Worm (Caenorhabditis elegans) whole organism, L3 larva: ENCODE results near the gene Y57G11B.6.

Source experiments
- R02D3.7 ChIP-seq: fragments of 150-350 bp; optimal IDR thresholded peaks from 2 replicates; lab custom pipeline; 2014; ENCODE audit warnings: missing biosample characterization, missing genetic modification characterization
- ZK546.5 ChIP-seq: sonication (generic microtip); optimal IDR thresholded peaks from 2 replicates; lab custom pipeline; 2017; ENCODE audit warnings: missing biosample characterization, missing genetic modification characterization
- aly-2 ChIP-seq: fragments of 150-350 bp; optimal IDR thresholded peaks from 2 replicates; lab custom pipeline; 2014; ENCODE audit warnings: missing biosample characterization, missing genetic modification characterization
- ama-1 ChIP-seq: fragments of 150-350 bp; optimal IDR thresholded peaks from 2 replicates; lab custom pipeline; 2018
- ceh-16 ChIP-seq: sonication (generic microtip); optimal IDR thresholded peaks from 2 replicates; lab custom pipeline; 2017; ENCODE audit warnings: missing biosample characterization, missing genetic modification characterization
- ceh-28 ChIP-seq: fragments of 150-350 bp; optimal IDR thresholded peaks from 2 replicates; lab custom pipeline; 2014; ENCODE audit warnings: missing biosample characterization, missing genetic modification reagents, missing genetic modification characterization
- ceh-82 ChIP-seq: fragments of 150-350 bp; optimal IDR thresholded peaks from 2 replicates; lab custom pipeline; 2014; ENCODE audit warnings: missing biosample characterization, missing genetic modification characterization
- ceh-9 ChIP-seq: sonication (generic microtip); optimal IDR thresholded peaks from 2 replicates; lab custom pipeline; 2018; ENCODE audit warnings: missing biosample characterization, missing genetic modification characterization
- egl-27 ChIP-seq: sonication (generic microtip); optimal IDR thresholded peaks from 4 replicates; lab custom pipeline; 2017; ENCODE audit warnings: missing biosample characterization, missing genetic modification reagents, missing genetic modification characterization
- elt-1 ChIP-seq: fragments of 150-350 bp; optimal IDR thresholded peaks from 2 replicates; lab custom pipeline; 2014; ENCODE audit warnings: missing biosample characterization, missing genetic modification characterization
- elt-2 ChIP-seq: sonication (generic microtip); optimal IDR thresholded peaks from 2 replicates; lab custom pipeline; 2016; ENCODE audit warnings: missing genetic modification reagents, mild to moderate bottlenecking, missing genetic modification characterization, missing compliant biosample characterization
- elt-3 ChIP-seq, 3 experiments: fragments of 150-350 bp in 1 of 3; sonication (generic microtip) in 2 of 3; optimal IDR thresholded peaks; 2 replicates in 2 of 3; 4 replicates in 1 of 3; lab custom pipeline; 2014 to 2017; ENCODE audit warnings: missing biosample characterization in 3 of 3, missing genetic modification characterization in 3 of 3
- fkh-10 ChIP-seq: sonication (generic microtip); optimal IDR thresholded peaks from 2 replicates; lab custom pipeline; 2017; ENCODE audit warnings: missing biosample characterization, missing genetic modification reagents, missing genetic modification characterization
- fkh-2 ChIP-seq: fragments of 150-350 bp; optimal IDR thresholded peaks from 2 replicates; lab custom pipeline; 2014; ENCODE audit warnings: missing biosample characterization, missing genetic modification reagents, missing genetic modification characterization
- fos-1 ChIP-seq: fragments of 150-350 bp; optimal IDR thresholded peaks from 2 replicates; lab custom pipeline; 2014; ENCODE audit warnings: missing biosample characterization, missing genetic modification characterization
- hmg-11 ChIP-seq: sonication (generic microtip); optimal IDR thresholded peaks from 2 replicates; lab custom pipeline; 2016; ENCODE audit warnings: missing genetic modification characterization, missing compliant biosample characterization
- jun-1 ChIP-seq: fragments of 150-350 bp; optimal IDR thresholded peaks from 2 replicates; lab custom pipeline; 2014; ENCODE audit warnings: missing biosample characterization, missing genetic modification reagents, missing genetic modification characterization
- lin-15B ChIP-seq: fragments of 150-350 bp; optimal IDR thresholded peaks from 2 replicates; lab custom pipeline; 2014; ENCODE audit warnings: missing biosample characterization, missing genetic modification characterization
- lin-39 ChIP-seq: fragments of 150-350 bp; optimal IDR thresholded peaks from 2 replicates; lab custom pipeline; 2018; ENCODE audit warnings: missing biosample characterization, missing genetic modification reagents, missing genetic modification characterization
- lsy-12 ChIP-seq: sonication (generic microtip); optimal IDR thresholded peaks from 2 replicates; lab custom pipeline; 2016; ENCODE audit warnings: mild to moderate bottlenecking, missing genetic modification characterization, missing compliant biosample characterization
- mdl-1 ChIP-seq: fragments of 150-350 bp; optimal IDR thresholded peaks from 2 replicates; lab custom pipeline; 2014; ENCODE audit warnings: missing biosample characterization, missing genetic modification characterization
- mml-1 ChIP-seq: fragments of 150-350 bp; sonication (generic microtip); optimal IDR thresholded peaks from 3 replicates; lab custom pipeline; 2014; ENCODE audit warnings: missing biosample characterization, missing genetic modification characterization
- nfya-1 ChIP-seq: sonication (generic microtip); optimal IDR thresholded peaks from 2 replicates; lab custom pipeline; 2017; ENCODE audit warnings: missing genetic modification characterization, mild to moderate bottlenecking, missing compliant biosample characterization, antibody characterized with exemption, moderate library complexity; ENCODE audit not compliant: insufficient read depth
- nhr-11 ChIP-seq: fragments of 150-350 bp; optimal IDR thresholded peaks from 2 replicates; lab custom pipeline; 2014; ENCODE audit warnings: missing biosample characterization, missing genetic modification characterization
- nhr-12 ChIP-seq: fragments of 150-350 bp; optimal IDR thresholded peaks from 2 replicates; lab custom pipeline; 2014; ENCODE audit warnings: missing biosample characterization, missing genetic modification characterization
- nhr-23 ChIP-seq: fragments of 150-350 bp; optimal IDR thresholded peaks from 2 replicates; lab custom pipeline; 2014; ENCODE audit warnings: missing biosample characterization, missing genetic modification reagents, missing genetic modification characterization
- nhr-237 ChIP-seq: fragments of 150-350 bp; optimal IDR thresholded peaks from 2 replicates; lab custom pipeline; 2014; ENCODE audit warnings: missing biosample characterization, missing genetic modification characterization
- nhr-25 ChIP-seq: sonication (generic microtip); optimal IDR thresholded peaks from 2 replicates; lab custom pipeline; 2017; ENCODE audit warnings: missing biosample characterization, missing genetic modification characterization
- nhr-28 ChIP-seq: fragments of 150-350 bp; optimal IDR thresholded peaks from 2 replicates; lab custom pipeline; 2014; ENCODE audit warnings: missing biosample characterization, missing genetic modification characterization
- nhr-43 ChIP-seq: sonication (generic microtip); optimal IDR thresholded peaks from 2 replicates; lab custom pipeline; 2016; ENCODE audit warnings: mild to moderate bottlenecking, missing genetic modification characterization, missing compliant biosample characterization; ENCODE audit not compliant: poor library complexity, severe bottlenecking
- nhr-67 ChIP-seq: fragments of 150-350 bp; optimal IDR thresholded peaks from 2 replicates; lab custom pipeline; 2014; ENCODE audit warnings: missing biosample characterization, missing genetic modification characterization
- nhr-76 ChIP-seq: fragments of 150-350 bp; sonication (generic microtip); optimal IDR thresholded peaks from 5 replicates; lab custom pipeline; 2014; ENCODE audit warnings: missing biosample characterization, missing genetic modification characterization
- nhr-77 ChIP-seq: fragments of 150-350 bp; optimal IDR thresholded peaks from 2 replicates; lab custom pipeline; 2014; ENCODE audit warnings: missing biosample characterization, missing genetic modification characterization
- pha-4 ChIP-seq: fragments of 150-350 bp; optimal IDR thresholded peaks from 2 replicates; lab custom pipeline; 2014; ENCODE audit warnings: missing biosample characterization, missing genetic modification reagents, missing genetic modification characterization
- pqm-1 ChIP-seq: fragments of 150-350 bp; optimal IDR thresholded peaks from 2 replicates; lab custom pipeline; 2017; ENCODE audit warnings: missing biosample characterization, missing genetic modification characterization, inconsistent platforms
- sea-2 ChIP-seq: fragments of 150-350 bp; sonication (generic microtip); optimal IDR thresholded peaks from 4 replicates; lab custom pipeline; 2014; ENCODE audit warnings: missing biosample characterization, missing genetic modification reagents, missing genetic modification characterization
- skn-1 ChIP-seq: fragments of 150-350 bp; optimal IDR thresholded peaks from 2 replicates; lab custom pipeline; 2014; ENCODE audit warnings: missing biosample characterization, missing genetic modification characterization
- snpc-4 ChIP-seq: fragments of 150-350 bp; optimal IDR thresholded peaks from 2 replicates; lab custom pipeline; 2014; ENCODE audit warnings: missing biosample characterization, missing genetic modification characterization
- tbx-2 ChIP-seq: sonication (generic microtip); optimal IDR thresholded peaks from 2 replicates; lab custom pipeline; 2016; ENCODE audit warnings: mild to moderate bottlenecking, missing genetic modification characterization, missing compliant biosample characterization
- unc-39 ChIP-seq: sonication (generic microtip); optimal IDR thresholded peaks from 4 replicates; lab custom pipeline; 2017; ENCODE audit warnings: missing biosample characterization, missing genetic modification characterization
- unc-62 ChIP-seq: fragments of 150-350 bp; sonication (generic microtip); optimal IDR thresholded peaks from 4 replicates; lab custom pipeline; 2014; ENCODE audit warnings: missing biosample characterization, missing genetic modification reagents, missing genetic modification characterization
- ztf-11 ChIP-seq: fragments of 150-350 bp; optimal IDR thresholded peaks from 2 replicates; lab custom pipeline; 2014; ENCODE audit warnings: missing biosample characterization, missing genetic modification characterization
- ztf-4 ChIP-seq: fragments of 150-350 bp; optimal IDR thresholded peaks from 2 replicates; lab custom pipeline; 2014; ENCODE audit warnings: missing biosample characterization, missing genetic modification characterization

Y57G11B.6 gene

ce11 chrIV:14554788-14555187, at the start of gene Y57G11B.6:
Gene Y57G11B.6, minus strand, starts transcription at chrIV:14554888.
- TF ChIP-seq nhr-28 (tag; lab: Kevin White, UChicago) (no peak), nhr-11 (no peak), elt-3 (tag; optimal IDR thresholded peaks at IDR 0.05; lab: Kevin White, UChicago) (no peak), skn-1 (tag; lab: Kevin White, UChicago) (no peak), lin-15B (tag; lab: Kevin White, UChicago) (no peak), aly-2 (tag; lab: Kevin White, UChicago) (no peak), nhr-23 (no peak), fkh-10 (GFP tag; lab: Kevin White, UChicago) (no peak), nfya-1 (tag; lab: Kevin White, UChicago) (no peak), nhr-237 (tag; lab: Kevin White, UChicago) (no peak), nhr-76 (tag; lab: Kevin White, UChicago) (no peak), pqm-1 (tag; lab: Kevin White, UChicago) (no peak), ztf-11 (tag; lab: Kevin White, UChicago) (no peak), tbx-2 (tag; lab: Kevin White, UChicago) (no peak), fos-1 (tag; lab: Kevin White, UChicago) (no peak), R02D3.7 (no peak), nhr-43 (tag; lab: Kevin White, UChicago) (no peak), ceh-82 (tag; lab: Kevin White, UChicago) (no peak)

DNA sequence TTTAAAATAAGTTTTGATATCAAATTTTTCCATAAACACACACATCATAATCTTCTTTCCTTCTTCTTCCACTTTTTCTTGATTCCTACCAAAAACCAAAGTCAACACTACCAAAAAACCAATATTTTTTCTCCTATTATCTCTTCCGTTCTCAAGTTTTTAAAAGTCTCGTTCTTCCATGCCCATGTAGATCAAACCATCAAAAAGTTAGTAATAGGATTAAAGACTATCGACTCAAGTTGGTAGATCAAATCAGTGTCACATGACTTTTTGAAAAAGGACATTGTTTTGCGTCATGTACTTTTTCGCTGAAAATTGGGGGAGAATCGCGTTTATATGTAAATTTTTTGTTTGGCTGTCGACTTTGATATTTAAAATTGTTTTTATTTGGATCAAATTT, 48.3 kb upstream of the Y57G11B.6 start:
- TF ChIP-seq mdl-1 (tag; lab: Kevin White, UChicago): no peak
- no peak for TF ChIP-seq nhr-76 (tag; lab: Kevin White, UChicago)
- TF ChIP-seq pqm-1 (tag; lab: Kevin White, UChicago): no peak
- TF ChIP-seq snpc-4 (tag; lab: Kevin White, UChicago): no peak
- TF ChIP-seq elt-1 (tag; lab: Kevin White, UChicago): no peak
- TF ChIP-seq nhr-23: no peak
- TF ChIP-seq lin-39: no peak
- no peak for TF ChIP-seq elt-3 (tag; optimal IDR thresholded peaks at IDR 0.05; lab: Kevin White, UChicago)
- TF ChIP-seq aly-2 (tag; lab: Kevin White, UChicago): no peak
- no peak for TF ChIP-seq ceh-9 (tag; lab: Kevin White, UChicago)
- TF ChIP-seq fkh-2 (tag; lab: Kevin White, UChicago): no peak
- TF ChIP-seq nhr-77 (tag; lab: Kevin White, UChicago): no peak

- no peak for TF ChIP-seq mml-1 (tag; lab: Kevin White, UChicago)
- no peak for TF ChIP-seq pha-4 (tag; lab: Kevin White, UChicago)
- TF ChIP-seq nhr-23: no peak
- TF ChIP-seq pqm-1 (tag; lab: Kevin White, UChicago): no peak
- no peak for TF ChIP-seq unc-39 (tag; lab: Kevin White, UChicago)
- TF ChIP-seq ztf-11 (tag; lab: Kevin White, UChicago): no peak
- TF ChIP-seq nhr-11: no peak
- no peak for TF ChIP-seq unc-62
- TF ChIP-seq egl-27 (tag; lab: Kevin White, UChicago): no peak
- no peak for TF ChIP-seq nhr-43 (tag; lab: Kevin White, UChicago)
- TF ChIP-seq tbx-2 (tag; lab: Kevin White, UChicago): no peak
- no peak for TF ChIP-seq ZK546.5 (tag; lab: Kevin White, UChicago)
These were observed 44.6 kb upstream of the Y57G11B.6 start for ce11 chrIV:14599321-14599720.

DNA sequence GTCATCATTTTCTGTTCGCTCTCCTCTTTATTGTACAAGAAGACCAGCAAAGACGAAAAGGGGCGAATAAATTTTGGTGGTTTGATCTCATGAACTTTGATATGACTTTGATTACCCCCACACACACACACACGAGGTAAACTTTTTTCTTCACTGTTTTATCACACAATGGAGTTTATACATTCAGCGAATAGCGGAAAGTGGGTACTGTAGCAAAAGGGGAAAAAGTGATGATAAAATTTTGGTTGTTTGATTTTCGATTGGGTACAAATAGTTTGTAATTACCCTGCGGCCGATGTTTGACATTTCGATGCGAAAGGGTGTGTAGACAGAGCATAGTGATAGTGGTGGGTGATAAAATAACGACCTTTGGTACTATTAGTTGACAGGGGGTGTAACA, 39.6 kb upstream of the Y57G11B.6 start:
- TF ChIP-seq skn-1 (tag; lab: Kevin White, UChicago): peak; percentile 94
- peak; percentile 84 for TF ChIP-seq nhr-28 (tag; lab: Kevin White, UChicago)
- TF ChIP-seq nhr-77 (tag; lab: Kevin White, UChicago): no peak
- no peak for TF ChIP-seq elt-1 (tag; lab: Kevin White, UChicago)
- peak; percentile 44 for TF ChIP-seq snpc-4 (tag; lab: Kevin White, UChicago)
- no peak for TF ChIP-seq ztf-11 (tag; lab: Kevin White, UChicago)
- TF ChIP-seq nhr-237 (tag; lab: Kevin White, UChicago): no peak
- no peak for TF ChIP-seq lin-39
- TF ChIP-seq nhr-23: peak; percentile 97
- TF ChIP-seq sea-2 (GFP tag; lab: Kevin White, UChicago): no peak
- TF ChIP-seq lin-15B (tag; lab: Kevin White, UChicago): no peak
- TF ChIP-seq ceh-16: no peak
- TF ChIP-seq jun-1 (tag; lab: Kevin White, UChicago): peak; percentile 97
- TF ChIP-seq mml-1 (tag; lab: Kevin White, UChicago): no peak
- TF ChIP-seq ceh-28 (tag; lab: Kevin White, UChicago): peak; percentile 78
- TF ChIP-seq fkh-2 (tag; lab: Kevin White, UChicago): no peak
- TF ChIP-seq elt-3 (tag; optimal IDR thresholded peaks at IDR 0.05; lab: Kevin White, UChicago): peak; percentile 54 to 95 (median 88)
- TF ChIP-seq nhr-67 (tag; lab: Kevin White, UChicago): no peak
- TF ChIP-seq lsy-12 (tag; lab: Kevin White, UChicago): no peak
- peak; percentile 95 for TF ChIP-seq nfya-1 (tag; lab: Kevin White, UChicago)
- peak; percentile 93 for TF ChIP-seq egl-27 (tag; lab: Kevin White, UChicago)
- TF ChIP-seq pqm-1 (tag; lab: Kevin White, UChicago): peak; percentile 100
- TF ChIP-seq unc-62: peak; percentile 39
- peak; percentile 58 for TF ChIP-seq tbx-2 (tag; lab: Kevin White, UChicago)
- no peak for TF ChIP-seq nhr-12 (tag; lab: Kevin White, UChicago)
- TF ChIP-seq nhr-25: peak; percentile 93
- TF ChIP-seq hmg-11 (tag; lab: Kevin White, UChicago): no peak
- TF ChIP-seq pha-4 (tag; lab: Kevin White, UChicago): peak; percentile 96
- no peak for TF ChIP-seq ZK546.5 (tag; lab: Kevin White, UChicago)
- peak; percentile 100 for TF ChIP-seq elt-2
- TF ChIP-seq ztf-4 (tag; lab: Kevin White, UChicago): no peak
- TF ChIP-seq nhr-43 (tag; lab: Kevin White, UChicago): peak; percentile 95
- TF ChIP-seq ceh-82 (tag; lab: Kevin White, UChicago): no peak
- no peak for TF ChIP-seq ama-1 (lab: Kevin White, UChicago)
